Worm (Caenorhabditis elegans) whole organism, midembryonic: ENCODE results near the gene dhs-25.

Source experiments
- cog-1 ChIP-seq: sonication (generic microtip); optimal IDR thresholded peaks from 2 replicates; lab custom pipeline; 2016; ENCODE audit warnings: missing genetic modification characterization, missing compliant biosample characterization
- ref-1 ChIP-seq: fragments of 200-800 bp; sonication (Bioruptor generic); conservative IDR thresholded peaks from 2 replicates; pipeline ENCODE4 v1.3.6; 2022; ENCODE audit warnings: missing genetic modification reagents, missing genetic modification characterization, missing compliant biosample characterization
- ztf-29 ChIP-seq: fragments of 200-800 bp; sonication (Bioruptor generic); IDR thresholded peaks from 2 replicates; pipeline ENCODE4 v1.3.6; 2022; ENCODE audit warnings: missing genetic modification reagents, missing genetic modification characterization, missing compliant biosample characterization

ce11 chrX:1479190-1479589, 7.1 kb upstream of the dhs-25 start, which contains the start of gene acly-1:
- TF ChIP-seq ref-1, result no peak
- TF ChIP-seq cog-1, result no peak
- TF ChIP-seq ztf-29 (GFP tag; lab: Robert Waterston, UW), result no peak
